Fruit fly (Drosophila melanogaster): Measurements from ENCODE around the gene CG18787.

CG18787 gene

DNA sequence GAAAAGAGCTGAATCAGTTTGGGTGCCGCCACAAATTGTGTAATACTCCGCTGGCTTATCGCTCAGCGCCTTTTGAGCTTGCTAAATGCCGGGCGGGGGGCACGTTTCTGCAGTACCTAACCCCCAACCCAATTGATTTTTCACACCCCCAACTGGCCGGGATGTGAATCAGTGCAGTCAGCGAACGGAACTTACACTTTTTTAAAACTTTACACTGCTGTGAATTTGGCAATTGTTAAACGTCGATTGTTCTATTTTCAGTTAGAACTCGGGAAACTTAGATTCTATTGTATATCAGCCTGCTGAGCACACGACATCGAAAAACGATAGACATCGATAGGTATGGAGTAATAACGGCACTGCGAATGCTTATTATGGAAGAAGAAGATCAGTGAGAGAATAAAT lies 39.0 kb upstream of the CG18787 start, which contains the start of gene Tom70 (continued):
- TF ChIP-seq bigmax (GFP tag; optimal IDR thresholded peaks at IDR 0.05) = peak; percentile 95
- peak; percentile 76 for TF ChIP-seq MBD-R2 (GFP tag; IDR thresholded peaks at IDR 0.05)
- TF ChIP-seq MESR4 (GFP tag; optimal IDR thresholded peaks at IDR 0.05) = peak; percentile 79
- peak; percentile 54; the same call in 1 of the 3 replicates for TF ChIP-seq HLH4C (GFP tag; IDR thresholded peaks at IDR 0.05; ENCODE audit: partially characterized antibody)
- TF ChIP-seq YL-1 (GFP tag; optimal IDR thresholded peaks at IDR 0.05) = peak; percentile 72
- TF ChIP-seq Bgb (GFP tag; IDR thresholded peaks at IDR 0.05; ENCODE audit: partially characterized antibody) = peak; percentile 61
- no peak for TF ChIP-seq Doc2 (GFP tag; IDR thresholded peaks at IDR 0.05)
- TF ChIP-seq Lhr (GFP tag; optimal IDR thresholded peaks at IDR 0.05) = no peak
- peak; percentile 73 for TF ChIP-seq Dref (GFP tag; IDR thresholded peaks at IDR 0.05)
- peak; percentile 16 for TF ChIP-seq CG14710 (tag; optimal IDR thresholded peaks at IDR 0.05)

- TF ChIP-seq NFAT (GFP tag; IDR thresholded peaks at IDR 0.05) (no peak), CG12391 (tag; optimal IDR thresholded peaks at IDR 0.05) (no peak), CG4730 (GFP tag; IDR thresholded peaks at IDR 0.05) (no peak), CG42726 (GFP tag; IDR thresholded peaks at IDR 0.05; ENCODE audit: partially characterized antibody) (no peak), CG17912 (GFP tag; optimal IDR thresholded peaks at IDR 0.05) (no peak), GATAe (GFP tag; conservative IDR thresholded peaks at IDR 0.05) (no peak), CG17186 (GFP tag; optimal IDR thresholded peaks at IDR 0.05) (no peak), Spps (tag; optimal IDR thresholded peaks at IDR 0.05) (no peak), CG4617 (GFP tag; optimal IDR thresholded peaks at IDR 0.05; ENCODE audit: borderline replicate concordance) (no peak), tio (GFP tag; optimal IDR thresholded peaks at IDR 0.05) (no peak), CG10959 (GFP tag; IDR thresholded peaks at IDR 0.05) (no peak), Ravus (GFP tag; IDR thresholded peaks at IDR 0.05) (no peak), CG3163 (GFP tag; optimal IDR thresholded peaks at IDR 0.05) (no peak)
These were observed 34.8 kb upstream of the CG18787 start, which contains the start of gene CG18788 for dm6 chr2L:12033890-12034289. Gene CG18788 (plus strand): TSS chr2L:12034190.

dm6 chr2L:12030552-12031131 lies 31.5 kb upstream of the CG18787 start:
- peak; percentile 95 for TF ChIP-seq grn (GFP tag; optimal IDR thresholded peaks at IDR 0.05)
- peak; percentile 15 for TF ChIP-seq mirr (GFP tag; optimal IDR thresholded peaks at IDR 0.05)
- TF ChIP-seq nerfin-2 (GFP tag; IDR thresholded peaks at IDR 0.05; ENCODE audit: partially characterized antibody) = no peak
- TF ChIP-seq CG14014 (GFP tag; IDR thresholded peaks at IDR 0.05) = no peak
- peak; percentile 44; the same call in 1 of the 3 replicates for TF ChIP-seq vnd (GFP tag; IDR thresholded peaks at IDR 0.05; ENCODE audit: partially characterized antibody)
- peak; percentile 82 for TF ChIP-seq CG34376 (GFP tag; optimal IDR thresholded peaks at IDR 0.05)
- TF ChIP-seq sug (tag; optimal IDR thresholded peaks at IDR 0.05) = peak; percentile 74
- no peak for TF ChIP-seq Hsf (GFP tag; optimal IDR thresholded peaks at IDR 0.05)
- TF ChIP-seq Med (GFP tag) = peak; percentile 12
- peak; percentile 58 for TF ChIP-seq Nf-YB (GFP tag; optimal IDR thresholded peaks at IDR 0.05)
- peak; percentile 4 for TF ChIP-seq CG18599 (GFP tag; optimal IDR thresholded peaks at IDR 0.05)
- peak; percentile 96 for TF ChIP-seq exex (tag; optimal IDR thresholded peaks at IDR 0.05)
- TF ChIP-seq Sry-δ (GFP tag; optimal IDR thresholded peaks at IDR 0.05) = no peak
- no peak for TF ChIP-seq Ets65A (GFP tag)
- no peak for TF ChIP-seq Kr (GFP tag; optimal IDR thresholded peaks at IDR 0.05)
- 0 out of 4 replicates have a peak, but pooled peaks have one; percentile 48 for TF ChIP-seq chinmo (GFP tag; IDR thresholded peaks at IDR 0.05; ENCODE audit: partially characterized antibody)
- no peak for TF ChIP-seq sqz (GFP tag; optimal IDR thresholded peaks at IDR 0.05)
- TF ChIP-seq PHDP (tag; optimal IDR thresholded peaks at IDR 0.05) = peak; percentile 9
- 0 out of 2 replicates have a peak, but pooled peaks have one; percentile 7 for TF ChIP-seq NFAT (GFP tag; IDR thresholded peaks at IDR 0.05)
- TF ChIP-seq B-H2 (GFP tag; optimal IDR thresholded peaks at IDR 0.05) = peak; percentile 10
- TF ChIP-seq gro (GFP tag; optimal IDR thresholded peaks at IDR 0.05) = peak; percentile 9
- peak; percentile 87 for TF ChIP-seq sd (tag; optimal IDR thresholded peaks at IDR 0.05)
- peak; percentile 74 for TF ChIP-seq cwo (GFP tag; optimal IDR thresholded peaks at IDR 0.05)
- TF ChIP-seq Nf-YC (tag; optimal IDR thresholded peaks at IDR 0.05) = peak; percentile 53

All from whole organism, embryonic.